Fruit fly (Drosophila melanogaster) whole organism, adult: ENCODE results near the gene CG31249.

Experiments
- CG1620 ChIP-seq: fragments of 200-800 bp; sonication (Bioruptor generic); optimal IDR thresholded peaks from 2 replicates; lab custom pipeline; 2016; ENCODE audit warnings: missing biosample characterization, missing genetic modification characterization
- CG5204 ChIP-seq: fragments of 200-800 bp; sonication (Bioruptor generic); optimal IDR thresholded peaks from 2 replicates; lab custom pipeline; 2016; ENCODE audit warnings: missing biosample characterization, missing genetic modification characterization
- CG7045 ChIP-seq: fragments of 200-800 bp; sonication (Bioruptor generic); optimal IDR thresholded peaks from 2 replicates; lab custom pipeline; 2017; ENCODE audit warnings: missing biosample characterization, mild to moderate bottlenecking, missing genetic modification characterization
- Clk ChIP-seq: fragments of 200-800 bp; sonication (Bioruptor generic); optimal IDR thresholded peaks from 2 replicates; lab custom pipeline; 2017; ENCODE audit warnings: missing biosample characterization, missing genetic modification characterization
- Hr96 ChIP-seq: fragments of 200-800 bp; sonication (Bioruptor generic); optimal IDR thresholded peaks from 2 replicates; lab custom pipeline; 2016; ENCODE audit warnings: missing biosample characterization, missing genetic modification characterization
- Mnt ChIP-seq: fragments of 200-800 bp; sonication (Bioruptor generic); optimal IDR thresholded peaks from 2 replicates; lab custom pipeline; 2016; ENCODE audit warnings: missing biosample characterization, mild to moderate bottlenecking, missing genetic modification characterization
- cic ChIP-seq: fragments of 200-800 bp; sonication (Bioruptor generic); optimal IDR thresholded peaks from 2 replicates; lab custom pipeline; 2017; ENCODE audit warnings: missing biosample characterization, mild to moderate bottlenecking, missing genetic modification characterization, moderate library complexity
- kay ChIP-seq: fragments of 200-800 bp; sonication (Bioruptor generic); peaks from one replicate; lab custom pipeline; 2016; ENCODE audit warnings: missing biosample characterization, missing genetic modification characterization, borderline replicate concordance
- toe ChIP-seq: fragments of 200-800 bp; sonication (Bioruptor generic); optimal IDR thresholded peaks from 2 replicates; lab custom pipeline; 2016; ENCODE audit warnings: missing biosample characterization, missing genetic modification characterization

DNA sequence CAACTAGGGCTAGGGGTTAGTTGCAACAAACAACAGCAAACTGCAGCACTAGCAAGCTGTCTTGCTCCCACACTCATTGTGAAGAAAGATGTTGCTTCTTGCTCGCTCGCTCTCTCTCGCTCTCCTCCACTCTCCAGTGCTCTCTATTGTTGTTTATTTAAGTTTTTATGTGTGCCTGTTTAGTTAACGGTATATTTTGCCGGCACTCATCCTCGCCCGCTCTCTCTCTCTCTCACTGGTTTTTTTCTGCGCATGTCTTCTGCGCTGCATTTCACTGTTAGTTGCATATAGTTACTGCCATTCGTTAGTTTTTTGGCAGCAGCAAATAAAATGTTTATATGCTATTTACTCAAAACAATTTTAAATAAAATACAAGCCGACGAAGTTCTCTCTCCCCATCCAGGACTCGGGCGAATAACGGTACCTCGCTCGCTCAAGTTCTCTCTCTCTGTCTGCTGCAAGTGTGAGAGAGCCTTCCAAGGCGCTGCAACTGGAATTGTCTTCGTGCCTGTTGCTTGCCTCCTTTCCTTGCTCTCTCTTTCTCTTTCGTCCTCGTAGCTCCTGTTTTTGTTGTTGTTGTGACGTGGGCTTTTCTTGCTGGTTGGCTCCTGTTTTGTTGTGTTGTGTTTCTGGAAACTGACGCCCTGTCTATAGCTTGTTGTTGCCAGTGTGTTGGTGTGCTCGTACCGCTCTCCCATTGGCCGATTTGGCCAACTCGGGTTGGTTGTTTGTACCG is 20.6 kb downstream of the CG31249 start:
- no peak for TF ChIP-seq Hr96
- no peak for TF ChIP-seq CG7045 (GFP tag; lab: Kevin White, UChicago)
- TF ChIP-seq kay (GFP tag; lab: Kevin White, UChicago), result no peak
- no peak for TF ChIP-seq CG5204
- no peak for TF ChIP-seq Mnt (GFP tag; lab: Kevin White, UChicago)
- TF ChIP-seq cic (GFP tag; lab: Kevin White, UChicago), result no peak
- TF ChIP-seq CG1620, result no peak
- TF ChIP-seq toe (GFP tag; lab: Kevin White, UChicago), result no peak
- TF ChIP-seq Clk (GFP tag; lab: Kevin White, UChicago), result no peak
